Fruit fly (Drosophila melanogaster) whole organism, embryonic: Measurements from ENCODE around the gene loj.
A peak's percentile ranks its signal among the peaks of the same experiment; 100 is the strongest.

Experiments used
- BEAF-32 ChIP-seq: fragments of 200-800 bp; sonication (Bioruptor generic); optimal IDR thresholded peaks from 3 replicates; lab custom pipeline; 2017; ENCODE audit warnings: missing biosample characterization, missing genetic modification characterization, mild to moderate bottlenecking, moderate library complexity, missing genetic modification reagents
- C15 ChIP-seq: fragments of 200-800 bp; sonication (Bioruptor generic); IDR thresholded peaks from 3 replicates; pipeline ENCODE4 v1.3.6; 2022; ENCODE audit warnings: missing biosample characterization, missing genetic modification characterization
- CG11696 ChIP-seq: fragments of 200-800 bp; sonication (Bioruptor generic); IDR thresholded peaks from 2 replicates; pipeline ENCODE4 v1.3.6; 2022; ENCODE audit warnings: missing biosample characterization, missing genetic modification characterization
- CG15601 ChIP-seq: fragments of 200-800 bp; sonication (Bioruptor generic); optimal IDR thresholded peaks from 3 replicates; lab custom pipeline; 2019; ENCODE audit warnings: missing biosample characterization, mild to moderate bottlenecking, missing genetic modification characterization, moderate library complexity
- CG18011 ChIP-seq: fragments of 200-800 bp; sonication (Bioruptor generic); optimal IDR thresholded peaks from 2 replicates; lab custom pipeline; 2017; ENCODE audit warnings: missing biosample characterization, missing genetic modification characterization, mild to moderate bottlenecking, moderate library complexity, missing genotype
- CG2678 ChIP-seq: fragments of 200-800 bp; sonication (Bioruptor generic); optimal IDR thresholded peaks from 3 replicates; lab custom pipeline; 2019; ENCODE audit warnings: missing biosample characterization, mild to moderate bottlenecking, missing genetic modification characterization, moderate library complexity
- CG31365 ChIP-seq: fragments of 200-800 bp; sonication (Bioruptor generic); optimal IDR thresholded peaks from 2 replicates; lab custom pipeline; 2018; ENCODE audit warnings: missing biosample characterization, mild to moderate bottlenecking, missing genetic modification characterization
- CG6791 ChIP-seq: fragments of 200-800 bp; sonication (Bioruptor generic); IDR thresholded peaks from 3 replicates; pipeline ENCODE4 v1.3.6; 2022; ENCODE audit warnings: missing biosample characterization, missing genetic modification characterization; ENCODE audit not compliant: partially characterized antibody
- D ChIP-seq, 2 experiments: fragments of 200-800 bp in 1 of 2; fragments of >200 bp in 1 of 2; sonication (Bioruptor generic) in 1 of 2; optimal IDR thresholded peaks; 2 replicates in 1 of 2; 3 replicates in 1 of 2; lab custom pipeline; 2017; ENCODE audit warnings: mild to moderate bottlenecking in 1 of 2, missing biosample characterization in 1 of 2, missing genetic modification characterization in 1 of 2, missing genetic modification reagents in 1 of 2
- Dip2 ChIP-seq: fragments of 200-800 bp; sonication (Bioruptor generic); IDR thresholded peaks from 2 replicates; pipeline ENCODE4 v1.3.6; 2022; ENCODE audit warnings: missing biosample characterization, missing genetic modification characterization
- Dref ChIP-seq: fragments of 200-800 bp; sonication (Bioruptor generic); IDR thresholded peaks from 2 replicates; pipeline ENCODE4 v1.3.6; 2022; ENCODE audit warnings: missing biosample characterization, missing genetic modification characterization
- Drgx ChIP-seq: fragments of 200-800 bp; sonication (Bioruptor generic); IDR thresholded peaks from 2 replicates; pipeline ENCODE4 v1.3.6; 2022; ENCODE audit warnings: missing biosample characterization, missing genetic modification characterization
- Gsc ChIP-seq: fragments of 200-800 bp; sonication (Bioruptor generic); IDR thresholded peaks from 2 replicates; pipeline ENCODE4 v1.3.6; 2022; ENCODE audit warnings: missing biosample characterization, missing genetic modification characterization
- Hr78 ChIP-seq, 2 experiments: fragments of 200-800 bp in 1 of 2; fragments of >200 bp in 1 of 2; sonication (Bioruptor generic) in 1 of 2; optimal IDR thresholded peaks; 2 replicates each; lab custom pipeline; 2017 to 2019; ENCODE audit warnings: missing biosample characterization in 2 of 2, missing genetic modification characterization in 2 of 2, mild to moderate bottlenecking in 1 of 2, moderate library complexity in 1 of 2
- Kr ChIP-seq: fragments of 200-800 bp; sonication (Bioruptor generic); optimal IDR thresholded peaks from 2 replicates; lab custom pipeline; 2017; ENCODE audit warnings: missing biosample characterization, mild to moderate bottlenecking, missing genetic modification characterization
- Lpt ChIP-seq: fragments of >200 bp; optimal IDR thresholded peaks from 2 replicates; lab custom pipeline; 2018; ENCODE audit warnings: missing biosample characterization, missing genetic modification characterization
- Mes4 ChIP-seq: fragments of 200-800 bp; sonication (Bioruptor generic); optimal IDR thresholded peaks from 2 replicates; lab custom pipeline; 2016; ENCODE audit warnings: missing biosample characterization, missing genetic modification characterization
- Oli ChIP-seq: fragments of 200-800 bp; sonication (Bioruptor generic); optimal IDR thresholded peaks from 2 replicates; lab custom pipeline; 2018; ENCODE audit warnings: missing biosample characterization, mild to moderate bottlenecking, missing genetic modification characterization, moderate library complexity
- Rfx ChIP-seq: fragments of 200-800 bp; sonication (Bioruptor generic); IDR thresholded peaks from 2 replicates; pipeline ENCODE4 v1.3.6; 2022; ENCODE audit warnings: missing biosample characterization, missing genetic modification characterization
- Stat92E ChIP-seq, 3 experiments: fragments of >200 bp in 2 of 3; fragments of 200-800 bp in 1 of 3; sonication (Bioruptor generic) in 1 of 3; optimal IDR thresholded peaks; 2 replicates each; lab custom pipeline; 2017 to 2019; ENCODE audit warnings: missing biosample characterization in 3 of 3, missing genetic modification characterization in 3 of 3, mild to moderate bottlenecking in 1 of 3, moderate library complexity in 1 of 3
- Usf ChIP-seq: fragments of 200-800 bp; sonication (Bioruptor generic); optimal IDR thresholded peaks from 2 replicates; lab custom pipeline; 2017; ENCODE audit warnings: missing genotype, missing biosample characterization, missing genetic modification characterization
- ase ChIP-seq: fragments of 200-800 bp; sonication (Bioruptor generic); IDR thresholded peaks from 3 replicates; pipeline ENCODE4 v1.3.6; 2022; ENCODE audit warnings: missing biosample characterization, missing genetic modification characterization
- bab2 ChIP-seq: fragments of 200-800 bp; sonication (Bioruptor generic); optimal IDR thresholded peaks from 2 replicates; lab custom pipeline; 2016; ENCODE audit warnings: missing biosample characterization, missing genetic modification characterization
- bcd ChIP-seq: fragments of 200-800 bp; sonication (Bioruptor generic); optimal IDR thresholded peaks from 2 replicates; lab custom pipeline; 2017; ENCODE audit warnings: missing biosample characterization, mild to moderate bottlenecking, missing genetic modification characterization
- disco-r ChIP-seq: fragments of 200-800 bp; sonication (Bioruptor generic); optimal IDR thresholded peaks from 2 replicates; lab custom pipeline; 2016; ENCODE audit warnings: missing biosample characterization, missing genetic modification characterization
- dm ChIP-seq: fragments of 200-800 bp; sonication (Bioruptor generic); optimal IDR thresholded peaks from 3 replicates; lab custom pipeline; 2016; ENCODE audit warnings: missing biosample characterization, missing genetic modification characterization
- fu2 ChIP-seq: fragments of 200-800 bp; sonication (Bioruptor generic); optimal IDR thresholded peaks from 2 replicates; lab custom pipeline; 2016; ENCODE audit warnings: missing biosample characterization, missing genetic modification characterization
- gem ChIP-seq: fragments of 200-800 bp; sonication (Bioruptor generic); optimal IDR thresholded peaks from 2 replicates; lab custom pipeline; 2019; ENCODE audit warnings: missing biosample characterization, mild to moderate bottlenecking, missing genetic modification characterization, moderate library complexity
- grau ChIP-seq: fragments of 200-800 bp; optimal IDR thresholded peaks from 3 replicates; lab custom pipeline; 2019; ENCODE audit warnings: missing biosample characterization, mild to moderate bottlenecking, missing genetic modification characterization, moderate library complexity
- grn ChIP-seq: fragments of 200-800 bp; sonication (Bioruptor generic); optimal IDR thresholded peaks from 3 replicates; lab custom pipeline; 2017; ENCODE audit warnings: missing biosample characterization, missing genetic modification characterization
- odd ChIP-seq: fragments of 200-800 bp; sonication (Bioruptor generic); optimal IDR thresholded peaks from 2 replicates; lab custom pipeline; 2017; ENCODE audit warnings: missing biosample characterization, mild to moderate bottlenecking, missing genetic modification characterization
- otp ChIP-seq: fragments of 200-800 bp; sonication (Bioruptor generic); IDR thresholded peaks from 3 replicates; pipeline ENCODE4, ENCODE4 v1.3.6; 2022; ENCODE audit warnings: missing biosample characterization, missing genetic modification characterization
- prd ChIP-seq, 3 experiments: fragments of >200 bp in 2 of 3; fragments of 200-800 bp in 1 of 3; sonication (Bioruptor generic) in 1 of 3; optimal IDR thresholded peaks in 2 of 3; IDR thresholded peaks in 1 of 3; 2 replicates in 2 of 3; 3 replicates in 1 of 3; pipeline versions ENCODE4 v1.3.6 to Lab custom; 2017 to 2022; ENCODE audit warnings: missing biosample characterization in 1 of 3, missing genetic modification characterization in 1 of 3
- run ChIP-seq: fragments of 200-800 bp; sonication (Bioruptor generic); optimal IDR thresholded peaks from 3 replicates; lab custom pipeline; 2018; ENCODE audit warnings: missing biosample characterization, mild to moderate bottlenecking, missing genetic modification characterization
- ssp ChIP-seq: fragments of 200-800 bp; sonication (Bioruptor generic); IDR thresholded peaks from 2 replicates; pipeline ENCODE4 v1.3.6; 2022; ENCODE audit warnings: missing biosample characterization, missing genetic modification characterization
- tx ChIP-seq: fragments of 200-800 bp; sonication (Bioruptor generic); optimal IDR thresholded peaks from 2 replicates; lab custom pipeline; 2016; ENCODE audit warnings: missing biosample characterization, missing genetic modification characterization
- unc-4 ChIP-seq: fragments of 200-800 bp; sonication (Bioruptor generic); IDR thresholded peaks from 2 replicates; pipeline ENCODE4 v1.3.6; 2022; ENCODE audit warnings: missing biosample characterization, missing genetic modification characterization; ENCODE audit not compliant: partially characterized antibody

Gene loj

DNA sequence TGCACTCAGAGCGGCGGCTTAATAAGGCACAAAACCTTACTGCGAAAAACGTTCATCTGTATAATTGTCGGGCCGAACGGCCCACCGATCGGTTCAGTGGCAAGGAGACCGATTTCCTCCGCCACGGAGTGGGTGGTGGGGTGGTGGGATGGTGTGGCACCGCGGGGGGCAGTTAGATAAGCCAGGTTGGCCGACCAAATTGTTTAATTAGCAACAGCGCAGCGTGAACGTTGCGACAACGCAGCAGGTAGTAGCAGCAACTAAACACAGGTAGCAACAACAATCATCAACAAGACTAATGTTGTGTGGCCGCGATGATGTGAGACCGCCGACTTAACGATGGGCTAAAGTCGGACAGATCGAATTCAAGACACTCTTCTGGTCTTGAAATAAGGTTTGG lies 26.6 kb upstream of the loj start (continued):
- TF ChIP-seq Oli (tag; lab: Kevin White, UChicago), result no peak
- no peak for TF ChIP-seq C15
- TF ChIP-seq grau (tag; lab: Kevin White, UChicago), result no peak
- no peak for TF ChIP-seq Mes4 (GFP tag; lab: Kevin White, UChicago)
- TF ChIP-seq CG6791 (GFP tag; lab: Robert Waterston, UW), result 0 out of 3 replicates have a peak, but pooled peaks have one; percentile 36
- no peak for TF ChIP-seq CG15601
- TF ChIP-seq CG31365 (tag; lab: Kevin White, UChicago), result no peak
- no peak for TF ChIP-seq ssp (GFP tag; lab: Robert Waterston, UW)
- TF ChIP-seq run (tag; lab: Kevin White, UChicago), result no peak
- TF ChIP-seq Gsc (GFP tag; lab: Robert Waterston, UW), result no peak
- TF ChIP-seq unc-4 (GFP tag; lab: Robert Waterston, UW), result no peak
- no peak for TF ChIP-seq Usf (GFP tag; lab: Kevin White, UChicago)
- TF ChIP-seq Lpt (GFP tag; lab: Kevin White, UChicago), result no peak
- no peak for TF ChIP-seq CG2678 (tag; lab: Kevin White, UChicago)
- TF ChIP-seq Dref (GFP tag; lab: Robert Waterston, UW), result 0 out of 2 replicates have a peak, but pooled peaks have one; percentile 1
- no peak for TF ChIP-seq D (optimal IDR thresholded peaks at IDR 0.05; lab: Kevin White, UChicago)
- TF ChIP-seq D (GFP tag; optimal IDR thresholded peaks at IDR 0.05; lab: Kevin White, UChicago), result no peak
- no peak for TF ChIP-seq Dip2 (GFP tag; lab: Robert Waterston, UW)
- no peak for TF ChIP-seq Stat92E (GFP tag; optimal IDR thresholded peaks at IDR 0.05; lab: Kevin White, UChicago)
- TF ChIP-seq odd (GFP tag; lab: Kevin White, UChicago), result no peak
- no peak for TF ChIP-seq disco-r
- TF ChIP-seq gem (tag; lab: Kevin White, UChicago), result no peak
- no peak for TF ChIP-seq ase (GFP tag; lab: Robert Waterston, UW)
- no peak for TF ChIP-seq fu2 (GFP tag; lab: Kevin White, UChicago)
- no peak for TF ChIP-seq BEAF-32 (GFP tag; lab: Kevin White, UChicago)
- TF ChIP-seq Drgx, result peak; percentile 22; the same call in 1 of the 2 replicates
- no peak for TF ChIP-seq dm
- TF ChIP-seq Kr (GFP tag; lab: Kevin White, UChicago), result no peak
- TF ChIP-seq prd (optimal IDR thresholded peaks at IDR 0.05; lab: Kevin White, UChicago), result no peak
- TF ChIP-seq prd (GFP tag; IDR thresholded peaks at IDR 0.05; lab: Robert Waterston, UW), result 0 out of 3 replicates have a peak, but pooled peaks have one; percentile 18
- TF ChIP-seq CG11696 (GFP tag; lab: Robert Waterston, UW), result no peak
- no peak for TF ChIP-seq CG18011 (GFP tag; lab: Kevin White, UChicago)
- no peak for TF ChIP-seq Rfx (GFP tag; lab: Robert Waterston, UW)
- TF ChIP-seq otp (GFP tag; lab: Robert Waterston, UW), result no peak
- TF ChIP-seq bab2 (GFP tag; lab: Kevin White, UChicago), result no peak

DNA sequence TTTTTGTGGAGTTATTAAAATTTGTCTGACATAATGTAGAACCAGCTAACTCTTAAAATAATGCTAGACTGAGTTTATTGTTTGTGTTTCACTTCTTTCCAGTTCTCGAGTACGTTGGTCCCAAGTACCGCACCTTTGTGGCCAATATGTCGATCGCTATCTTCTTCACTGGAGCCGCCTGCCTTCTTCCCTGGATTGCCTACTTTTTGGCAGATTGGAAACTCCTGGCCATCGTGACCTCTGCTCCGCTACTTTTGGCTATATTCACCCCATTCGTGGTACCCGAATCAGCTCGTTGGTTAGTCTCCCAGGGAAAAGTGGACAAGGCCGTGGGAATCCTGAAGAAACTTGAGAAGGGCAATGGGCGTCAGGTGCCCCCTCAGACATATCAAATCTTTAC lies 24.7 kb upstream of the loj start:
- TF ChIP-seq Hr78 (GFP tag; optimal IDR thresholded peaks at IDR 0.05; lab: Kevin White, UChicago) (peak in 1 of 2 experiments; percentile 56), bcd (no peak), grn (GFP tag; lab: Kevin White, UChicago) (peak; percentile 73), tx (GFP tag; lab: Kevin White, UChicago) (no peak)
